Worm (Caenorhabditis elegans) whole organism, mixed stage, embryonic: ENCODE data around the gene nape-2.

Source experiments
- ces-1 ChIP-seq: fragments of 150-350 bp; optimal IDR thresholded peaks from 2 replicates; lab custom pipeline; 2014; ENCODE audit warnings: missing biosample characterization, missing genetic modification reagents, missing genetic modification characterization
- sptf-1 ChIP-seq: sonication (generic microtip); optimal IDR thresholded peaks from 2 replicates; lab custom pipeline; 2017; ENCODE audit warnings: mild to moderate bottlenecking, missing genetic modification characterization, moderate library complexity, missing compliant biosample characterization
- unc-39 ChIP-seq: fragments of 150-350 bp; optimal IDR thresholded peaks from 2 replicates; lab custom pipeline; 2014; ENCODE audit warnings: missing biosample characterization, missing genetic modification characterization
- unc-62 ChIP-seq: fragments of 150-350 bp; optimal IDR thresholded peaks from 2 replicates; lab custom pipeline; 2014; ENCODE audit warnings: missing biosample characterization, missing genetic modification reagents, missing genetic modification characterization

DNA sequence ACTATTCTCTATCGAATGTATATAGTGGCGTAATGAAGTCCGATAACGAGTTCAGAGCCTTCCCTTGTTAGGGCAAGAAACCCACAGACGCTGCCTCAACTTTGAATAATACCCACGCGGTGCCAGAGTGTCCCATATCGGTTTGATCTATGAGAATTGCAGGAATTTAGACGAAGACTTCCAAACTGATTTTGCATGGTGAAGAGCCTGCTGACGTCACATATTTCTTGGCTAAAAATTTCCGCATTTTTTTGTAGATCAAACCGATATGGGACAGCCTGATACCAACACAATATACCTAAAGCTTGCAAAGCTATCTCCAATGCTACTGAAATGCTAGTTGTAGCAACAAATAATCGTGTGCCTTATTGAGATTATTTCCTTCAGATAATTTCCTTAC is 3.1 kb upstream of the nape-2 start:
- TF ChIP-seq unc-62 (GFP tag; lab: Kevin White, UChicago) = no peak
- TF ChIP-seq unc-39 = no peak
- no peak for TF ChIP-seq sptf-1 (tag; lab: Kevin White, UChicago)
- TF ChIP-seq ces-1 (GFP tag; lab: Kevin White, UChicago) = no peak
